Fruit fly (Drosophila melanogaster): ENCODE measurements around the gene CG8010.

dm6 chrX:19317058-19317767 lies 48.5 kb upstream of the CG8010 start:
- TF ChIP-seq Gsc (GFP tag; IDR thresholded peaks at IDR 0.05) (no peak), HLH54F (GFP tag; optimal IDR thresholded peaks at IDR 0.05) (no peak), h (optimal IDR thresholded peaks at IDR 0.05) (no peak), Elba2 (GFP tag; optimal IDR thresholded peaks at IDR 0.05) (no peak)
